Worm (Caenorhabditis elegans): ENCODE data around the gene srh-250.

srh-250 gene

ce11 chrII:3901108-3901507, 22.7 kb downstream of the srh-250 start, which contains the start of gene F53C3.4:
Gene F53C3.4 (plus strand): TSS chrII:3901408.
- TF ChIP-seq nhr-11 (tag; optimal IDR thresholded peaks at IDR 0.05) (no peak), ceh-82 (tag; optimal IDR thresholded peaks at IDR 0.05) (no peak), blmp-1 (tag; optimal IDR thresholded peaks at IDR 0.05; ENCODE audit: insufficient read depth) (no peak), mab-5 (tag; optimal IDR thresholded peaks at IDR 0.05) (no peak), lsy-2 (tag; optimal IDR thresholded peaks at IDR 0.05) (no peak), sem-4 (tag; optimal IDR thresholded peaks at IDR 0.05) (no peak), nhr-12 (tag; optimal IDR thresholded peaks at IDR 0.05) (no peak), unc-39 (tag; optimal IDR thresholded peaks at IDR 0.05) (no peak)

ce11 chrII:3902798-3903197, 24.4 kb downstream of the srh-250 start, which contains the start of gene F53C3.3:
Gene F53C3.3 (plus strand): TSS chrII:3902856.
- TF ChIP-seq ceh-16 (tag; optimal IDR thresholded peaks at IDR 0.05): no peak
- no peak for TF ChIP-seq sem-4 (tag; optimal IDR thresholded peaks at IDR 0.05)
- no peak for TF ChIP-seq Y55F3AM.14 (GFP tag; optimal IDR thresholded peaks at IDR 0.05)
- TF ChIP-seq lin-11 (tag; optimal IDR thresholded peaks at IDR 0.05): no peak

DNA sequence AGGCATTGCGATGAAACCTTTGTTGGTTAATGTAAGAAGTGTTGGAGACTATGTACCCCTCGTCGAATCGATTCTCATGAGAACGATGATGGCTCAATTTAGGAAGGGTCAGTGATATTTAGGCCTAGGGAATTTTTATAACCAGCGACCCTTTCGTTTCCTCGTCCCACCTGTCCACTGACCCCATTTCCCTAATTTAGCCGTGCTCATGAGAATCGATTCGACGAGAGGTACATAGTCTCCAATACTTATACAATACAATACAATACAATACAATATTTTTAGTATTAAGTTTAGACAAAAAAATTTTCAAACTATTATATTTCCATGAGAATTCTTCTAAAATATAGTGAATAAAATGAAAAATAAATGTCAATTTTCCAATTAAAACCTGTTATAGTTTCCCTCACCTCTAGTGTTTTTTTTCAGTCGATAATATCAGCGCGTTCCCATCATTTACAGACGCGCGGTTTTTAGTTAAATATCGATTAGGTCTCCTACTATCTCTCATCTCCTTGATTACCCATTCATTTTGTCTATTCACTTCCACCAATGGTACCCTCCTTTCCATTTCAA, 28.3 kb downstream of the srh-250 start, which contains the start of the genes F53C3.11 and fbxb-103:
TSS of gene F53C3.11 (minus strand) at position 101 of the 576 bp plus-strand sequence.
TSS of gene fbxb-103 (plus strand) at position 526 of the 576 bp plus-strand sequence.
- no peak for TF ChIP-seq nhr-23 (tag; optimal IDR thresholded peaks at IDR 0.05)
- TF ChIP-seq fos-1 (tag; optimal IDR thresholded peaks at IDR 0.05): no peak
- no peak for TF ChIP-seq snpc-4 (tag; optimal IDR thresholded peaks at IDR 0.05)
- TF ChIP-seq unc-39 (tag; optimal IDR thresholded peaks at IDR 0.05): no peak
- TF ChIP-seq ztf-1 (GFP tag; conservative IDR thresholded peaks at IDR 0.05): no peak
- no peak for TF ChIP-seq nhr-12 (tag; optimal IDR thresholded peaks at IDR 0.05)
- TF ChIP-seq lin-13 (GFP tag; optimal IDR thresholded peaks at IDR 0.05): no peak
- TF ChIP-seq nhr-25 (tag; optimal IDR thresholded peaks at IDR 0.05): no peak
- TF ChIP-seq nhr-6 (tag; optimal IDR thresholded peaks at IDR 0.05): no peak
- TF ChIP-seq sma-3 (GFP tag; optimal IDR thresholded peaks at IDR 0.05): no peak
- TF ChIP-seq ama-1 (optimal IDR thresholded peaks at IDR 0.05): no peak
- TF ChIP-seq ztf-4 (tag; optimal IDR thresholded peaks at IDR 0.05): no peak

- TF ChIP-seq unc-55 (GFP tag; optimal IDR thresholded peaks at IDR 0.05) (no peak), ceh-16 (tag; optimal IDR thresholded peaks at IDR 0.05) (no peak), ztf-1 (GFP tag; conservative IDR thresholded peaks at IDR 0.05) (no peak), nhr-11 (tag; optimal IDR thresholded peaks at IDR 0.05) (no peak), nhr-77 (tag; optimal IDR thresholded peaks at IDR 0.05) (no peak)
Measured at ce11 chrII:3908135-3908534, 29.7 kb downstream of the srh-250 start.

DNA sequence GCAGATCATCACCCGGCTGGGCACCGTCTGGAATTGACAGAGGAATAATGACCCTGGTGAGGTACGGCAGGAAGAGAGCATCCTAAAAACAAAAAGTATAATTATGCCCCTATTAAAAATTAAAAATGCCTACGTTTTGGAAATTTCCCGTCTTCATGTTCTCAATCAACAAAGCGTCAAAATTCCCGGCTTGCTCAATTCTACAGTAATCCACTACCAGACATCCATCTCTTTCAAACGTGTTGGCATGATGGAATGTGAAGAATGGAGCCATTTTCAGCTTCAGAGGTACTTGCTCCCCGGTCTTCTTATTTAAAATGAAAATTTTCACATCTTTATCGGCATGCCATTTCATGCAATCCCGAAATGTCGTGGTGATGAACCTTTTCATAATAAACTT, 30.9 kb downstream of the srh-250 start:
- TF ChIP-seq lsy-2 (tag; optimal IDR thresholded peaks at IDR 0.05) (no peak), F13H6.1 (tag; optimal IDR thresholded peaks at IDR 0.05) (no peak), lin-39 (tag; optimal IDR thresholded peaks at IDR 0.05) (no peak), aly-2 (tag; optimal IDR thresholded peaks at IDR 0.05) (no peak)

- TF ChIP-seq nhr-6 (tag; optimal IDR thresholded peaks at IDR 0.05) (no peak), snpc-4 (tag; optimal IDR thresholded peaks at IDR 0.05) (peak; percentile 29)
Measured at ce11 chrII:3910737-3911136, 32.3 kb downstream of the srh-250 start, which contains the start of gene bcmo-2. Gene bcmo-2 (minus strand): TSS chrII:3910837.

DNA sequence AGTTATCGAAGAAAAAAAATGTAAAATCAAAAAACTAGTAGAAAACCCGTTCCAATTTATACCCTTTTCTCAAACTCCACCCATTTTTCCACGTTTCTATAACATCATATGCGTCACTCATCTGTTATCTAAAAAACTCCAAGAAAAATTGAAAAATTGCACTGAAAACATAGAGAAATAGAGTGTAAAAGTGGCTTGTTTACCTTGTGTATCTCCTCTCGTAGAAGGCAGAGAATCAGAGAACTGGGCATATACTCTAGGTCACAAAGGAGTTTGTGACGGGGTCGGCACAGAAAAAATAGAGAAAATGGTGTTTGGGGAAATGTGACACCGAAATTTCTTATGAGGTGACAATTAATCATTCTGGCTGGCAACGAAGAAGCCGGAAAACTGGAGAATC, 32.9 kb downstream of the srh-250 start:
- TF ChIP-seq crh-2 (tag; optimal IDR thresholded peaks at IDR 0.05) (peak; percentile 43), nhr-129 (tag; optimal IDR thresholded peaks at IDR 0.05) (peak; percentile 12), mab-5 (tag; optimal IDR thresholded peaks at IDR 0.05) (no peak), F13H6.1 (tag; optimal IDR thresholded peaks at IDR 0.05) (peak; percentile 28), ztf-11 (tag; optimal IDR thresholded peaks at IDR 0.05) (no peak), nhr-25 (tag; optimal IDR thresholded peaks at IDR 0.05) (no peak), lin-39 (tag; optimal IDR thresholded peaks at IDR 0.05) (no peak), skn-1 (tag; optimal IDR thresholded peaks at IDR 0.05) (no peak), lsy-2 (tag; optimal IDR thresholded peaks at IDR 0.05) (peak in 1 of 2 experiments; percentile 18), mbf-1 (tag; optimal IDR thresholded peaks at IDR 0.05) (no peak), ZK546.5 (tag; optimal IDR thresholded peaks at IDR 0.05) (no peak), nhr-21 (tag; optimal IDR thresholded peaks at IDR 0.05) (no peak), R02D3.7 (tag; optimal IDR thresholded peaks at IDR 0.05) (no peak), nhr-77 (tag; optimal IDR thresholded peaks at IDR 0.05) (no peak), fos-1 (tag; optimal IDR thresholded peaks at IDR 0.05) (peak; percentile 77), sem-4 (tag; optimal IDR thresholded peaks at IDR 0.05) (no peak), sma-3 (GFP tag; optimal IDR thresholded peaks at IDR 0.05) (no peak), sma-9 (GFP tag; optimal IDR thresholded peaks at IDR 0.05) (peak; percentile 68), sma-9 (tag; optimal IDR thresholded peaks at IDR 0.05) (no peak), gmeb-1 (tag; optimal IDR thresholded peaks at IDR 0.05) (peak; percentile 42)

Measured in whole organism, L2 larva.